Worm (Caenorhabditis elegans): ENCODE measurements around the gene D2007.2.
A peak's percentile ranks its signal among the peaks of the same experiment; 100 is the strongest.

DNA sequence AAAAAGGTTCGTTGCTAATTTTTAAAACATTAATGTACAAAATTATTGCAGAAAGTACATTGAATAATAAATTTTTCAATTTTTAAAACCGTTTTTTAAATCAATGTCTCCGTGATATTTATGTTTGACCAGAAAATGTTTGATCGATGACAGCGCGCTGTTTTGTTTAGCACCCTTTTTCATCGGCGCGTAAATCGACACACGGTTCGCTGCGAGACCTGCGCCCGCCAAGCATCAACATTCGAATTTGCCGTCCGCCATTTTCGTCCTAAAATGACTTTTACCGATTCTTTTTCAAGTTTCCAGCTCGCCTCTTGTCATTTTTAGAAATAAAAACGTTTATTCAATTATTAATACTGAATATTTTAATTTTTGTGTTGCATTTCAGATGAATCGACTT is 47.8 kb upstream of the D2007.2 start, which contains the start of gene plk-1:
- TF ChIP-seq nfya-1 (tag; optimal IDR thresholded peaks at IDR 0.05; ENCODE audit: insufficient read depth) = peak; percentile 59
- TF ChIP-seq nhr-77 (tag; optimal IDR thresholded peaks at IDR 0.05) = no peak
- no peak for TF ChIP-seq zag-1 (tag; optimal IDR thresholded peaks at IDR 0.05)
- TF ChIP-seq ZK546.5 (tag; optimal IDR thresholded peaks at IDR 0.05) = no peak
- TF ChIP-seq lin-39 (tag; optimal IDR thresholded peaks at IDR 0.05) = peak; percentile 62
- peak; percentile 15 for TF ChIP-seq nhr-25 (tag; optimal IDR thresholded peaks at IDR 0.05)
- no peak for TF ChIP-seq nhr-12 (tag; optimal IDR thresholded peaks at IDR 0.05)
- no peak for TF ChIP-seq unc-39 (tag; optimal IDR thresholded peaks at IDR 0.05)
- TF ChIP-seq egl-27 (tag; optimal IDR thresholded peaks at IDR 0.05) = no peak

Measured in whole organism, L3 larva.